Worm (Caenorhabditis elegans): ENCODE data around the gene C18A11.2.

Gene C18A11.2

ce11 chrX:8088474-8088873 lies 21.1 kb downstream of the C18A11.2 start, which contains the start of gene vem-1:
vem-1 (minus strand) TSS chrX:8088574.
- TF ChIP-seq mes-4 (tag; optimal IDR thresholded peaks at IDR 0.05) (no peak), lin-26 (GFP tag; IDR thresholded peaks at IDR 0.05) (no peak)

- TF ChIP-seq Y79H2A.3 (GFP tag; conservative IDR thresholded peaks at IDR 0.05) (no peak), F33H1.4 (GFP tag; IDR thresholded peaks at IDR 0.05) (no peak), gei-17 (GFP tag; optimal IDR thresholded peaks at IDR 0.05) (peak; percentile 19), nhr-80 (tag; optimal IDR thresholded peaks at IDR 0.05) (peak; percentile 50), madf-10 (tag; optimal IDR thresholded peaks at IDR 0.05) (no peak), ama-1 (optimal IDR thresholded peaks at IDR 0.05) (peak; percentile 3), ama-1 (GFP tag; optimal IDR thresholded peaks at IDR 0.05) (no peak), B0336.3 (GFP tag; IDR thresholded peaks at IDR 0.05) (no peak), nhr-90 (tag; optimal IDR thresholded peaks at IDR 0.05) (no peak), C17E4.6 (GFP tag; IDR thresholded peaks at IDR 0.05) (no peak), sptf-2 (GFP tag; optimal IDR thresholded peaks at IDR 0.05) (no peak), lin-26 (GFP tag; IDR thresholded peaks at IDR 0.05) (peak; percentile 70; the same call in 1 of the 2 replicates), cebp-1 (GFP tag; IDR thresholded peaks at IDR 0.05) (no peak), cebp-1 (tag; optimal IDR thresholded peaks at IDR 0.05) (peak; percentile 0)
These were observed 22.0 kb downstream of the C18A11.2 start for ce11 chrX:8089266-8089909.

- TF ChIP-seq T07F8.4 (tag; optimal IDR thresholded peaks at IDR 0.05) (no peak), athp-1 (tag; optimal IDR thresholded peaks at IDR 0.05) (no peak)
These were observed 22.5 kb downstream of the C18A11.2 start for ce11 chrX:8089916-8090315.

- no peak for TF ChIP-seq aptf-3 (GFP tag; IDR thresholded peaks at IDR 0.05)
- no peak for TF ChIP-seq chd-7 (tag; optimal IDR thresholded peaks at IDR 0.05)
- TF ChIP-seq nhr-80 (tag; optimal IDR thresholded peaks at IDR 0.05) = peak; percentile 49
- no peak for TF ChIP-seq hlh-26 (GFP tag; conservative IDR thresholded peaks at IDR 0.05)
- TF ChIP-seq dox-1 (GFP tag; IDR thresholded peaks at IDR 0.05) = no peak
- TF ChIP-seq ccch-3 (GFP tag; optimal IDR thresholded peaks at IDR 0.05) = no peak
- TF ChIP-seq pha-4 (tag; optimal IDR thresholded peaks at IDR 0.05) = no peak
These were observed 31.5 kb downstream of the C18A11.2 start, which contains the start of gene catp-5 for ce11 chrX:8098813-8099360. catp-5 (minus strand) TSS chrX:8098863.

- TF ChIP-seq ztf-28 (GFP tag; IDR thresholded peaks at IDR 0.05) (no peak), hmg-1.2 (GFP tag; IDR thresholded peaks at IDR 0.05) (peak; percentile 63; the same call in 1 of the 2 replicates), gei-17 (GFP tag; optimal IDR thresholded peaks at IDR 0.05) (peak; percentile 40), lin-40 (tag; optimal IDR thresholded peaks at IDR 0.05) (peak; percentile 57), ZK185.1 (tag; optimal IDR thresholded peaks at IDR 0.05; ENCODE audit: poor library complexity, severe bottlenecking) (peak; percentile 23), nhr-80 (tag; optimal IDR thresholded peaks at IDR 0.05) (peak; percentile 8)
These were observed 36.5 kb downstream of the C18A11.2 start, which contains the start of gene K07E3.2 for ce11 chrX:8103899-8104298. K07E3.2 (plus strand) TSS chrX:8104298.

ce11 chrX:8107921-8108320 lies 40.6 kb downstream of the C18A11.2 start, which contains the start of gene K07E3.9:
K07E3.9 (plus strand) TSS chrX:8108221.
- TF ChIP-seq ZK185.1 (tag; optimal IDR thresholded peaks at IDR 0.05; ENCODE audit: poor library complexity, severe bottlenecking) = no peak
- TF ChIP-seq madf-6 (GFP tag; IDR thresholded peaks at IDR 0.05) = no peak
- no peak for TF ChIP-seq him-1 (tag; optimal IDR thresholded peaks at IDR 0.05)
- TF ChIP-seq sdz-38 (tag; optimal IDR thresholded peaks at IDR 0.05) = no peak
- TF ChIP-seq K11D2.4 (GFP tag; IDR thresholded peaks at IDR 0.05) = no peak
- TF ChIP-seq F22D6.2 (tag; optimal IDR thresholded peaks at IDR 0.05) = no peak
- no peak for TF ChIP-seq ztf-6 (GFP tag; IDR thresholded peaks at IDR 0.05)

Data from whole organism, young adult.